Fruit fly (Drosophila melanogaster): ENCODE measurements around the gene Pgk.
A peak's percentile ranks its signal among the peaks of the same experiment; 100 is the strongest.

The Pgk gene

DNA sequence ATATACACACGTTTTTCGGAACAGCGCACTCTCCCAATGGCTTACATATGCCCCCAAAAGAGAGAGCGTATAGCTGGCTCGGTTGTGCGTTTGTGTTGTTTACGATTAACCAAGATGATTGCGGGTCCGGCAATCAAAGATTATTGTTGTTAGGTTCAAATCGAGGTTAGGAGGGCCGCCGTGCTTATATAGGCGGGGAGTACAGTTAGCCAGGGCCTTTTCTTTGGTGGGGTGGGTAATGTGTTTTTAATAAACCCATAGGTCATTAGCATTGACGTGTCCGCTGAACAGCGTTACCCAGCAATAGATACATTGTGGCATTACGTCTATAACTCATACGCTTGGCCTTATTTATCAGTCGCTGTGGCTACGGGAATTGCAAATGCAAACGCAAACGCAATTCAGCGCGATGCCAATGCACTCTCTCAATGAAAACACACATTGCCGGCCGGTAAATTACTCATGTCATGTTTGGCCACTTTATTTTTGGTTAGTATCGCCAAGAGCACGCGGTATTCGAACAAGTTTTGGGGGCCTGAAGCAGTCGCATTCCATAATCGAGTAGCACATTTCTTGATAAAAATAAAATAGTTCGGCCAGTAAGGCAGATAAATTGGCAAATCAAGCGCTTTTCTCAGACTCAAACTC, 1.0 kb upstream of the Pgk start:
- peak; percentile 78 for TF ChIP-seq EcR (GFP tag; optimal IDR thresholded peaks at IDR 0.05)
- no peak for TF ChIP-seq CG8301 (tag; optimal IDR thresholded peaks at IDR 0.05)

DNA sequence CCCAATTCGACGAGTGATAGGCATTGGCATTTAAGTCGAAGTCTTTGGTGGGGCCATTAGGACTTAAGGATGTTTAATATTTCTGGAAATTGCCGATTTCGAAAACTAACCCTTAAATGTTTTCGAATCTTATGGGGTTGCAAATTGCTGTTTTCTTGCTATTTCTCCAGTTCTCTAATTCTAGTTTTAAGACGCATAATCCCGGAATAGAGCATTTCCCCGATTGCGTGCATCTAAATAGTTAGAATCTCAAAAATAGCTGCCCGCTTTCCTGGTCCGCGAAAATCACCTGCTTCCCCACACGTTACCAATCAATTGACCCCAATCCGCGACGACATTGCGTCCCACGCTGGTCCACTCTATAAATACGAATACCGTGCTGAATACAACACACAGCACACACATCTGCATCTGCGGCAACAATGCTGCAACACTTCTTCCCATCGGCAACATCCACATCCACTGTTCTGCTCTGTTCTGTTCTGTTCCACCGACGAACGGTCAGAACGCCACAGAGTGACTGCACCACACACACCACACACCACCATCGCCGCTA, 886 bp downstream of the Pgk start, which contains the start of gene Bacc:
Gene Bacc, plus strand, starts transcription at position 542 of the 556 bp plus-strand sequence.
- TF ChIP-seq Ets98B (GFP tag; IDR thresholded peaks at IDR 0.05) (no peak), fd96Ca (GFP tag; IDR thresholded peaks at IDR 0.05) (no peak), CG8159 (tag; optimal IDR thresholded peaks at IDR 0.05) (peak; percentile 100), CG4496 (GFP tag; IDR thresholded peaks at IDR 0.05) (no peak), CG8301 (tag; optimal IDR thresholded peaks at IDR 0.05) (peak; percentile 99), CG32121 (GFP tag; IDR thresholded peaks at IDR 0.05) (no peak), Snoo (tag; optimal IDR thresholded peaks at IDR 0.05) (peak; percentile 97), Pif1A (GFP tag; optimal IDR thresholded peaks at IDR 0.05) (peak; percentile 99), CG14655 (GFP tag; optimal IDR thresholded peaks at IDR 0.05) (peak; percentile 99), CG17806 (tag; optimal IDR thresholded peaks at IDR 0.05) (peak; percentile 95), CG13204 (GFP tag; optimal IDR thresholded peaks at IDR 0.05) (peak; percentile 90), Pif1B (GFP tag; optimal IDR thresholded peaks at IDR 0.05) (peak; percentile 98), CG9948 (tag; optimal IDR thresholded peaks at IDR 0.05) (peak; percentile 98), CG12605 (GFP tag; IDR thresholded peaks at IDR 0.05) (no peak), CG34367 (tag; optimal IDR thresholded peaks at IDR 0.05) (peak; percentile 96), rn (GFP tag; IDR thresholded peaks at IDR 0.05) (no peak), D1 (tag; optimal IDR thresholded peaks at IDR 0.05) (peak; percentile 98), EcR (GFP tag; optimal IDR thresholded peaks at IDR 0.05) (no peak), CG10348 (GFP tag; IDR thresholded peaks at IDR 0.05) (no peak), CG15710 (tag; optimal IDR thresholded peaks at IDR 0.05) (peak; percentile 98), gl (tag; optimal IDR thresholded peaks at IDR 0.05) (peak; percentile 90)

DNA sequence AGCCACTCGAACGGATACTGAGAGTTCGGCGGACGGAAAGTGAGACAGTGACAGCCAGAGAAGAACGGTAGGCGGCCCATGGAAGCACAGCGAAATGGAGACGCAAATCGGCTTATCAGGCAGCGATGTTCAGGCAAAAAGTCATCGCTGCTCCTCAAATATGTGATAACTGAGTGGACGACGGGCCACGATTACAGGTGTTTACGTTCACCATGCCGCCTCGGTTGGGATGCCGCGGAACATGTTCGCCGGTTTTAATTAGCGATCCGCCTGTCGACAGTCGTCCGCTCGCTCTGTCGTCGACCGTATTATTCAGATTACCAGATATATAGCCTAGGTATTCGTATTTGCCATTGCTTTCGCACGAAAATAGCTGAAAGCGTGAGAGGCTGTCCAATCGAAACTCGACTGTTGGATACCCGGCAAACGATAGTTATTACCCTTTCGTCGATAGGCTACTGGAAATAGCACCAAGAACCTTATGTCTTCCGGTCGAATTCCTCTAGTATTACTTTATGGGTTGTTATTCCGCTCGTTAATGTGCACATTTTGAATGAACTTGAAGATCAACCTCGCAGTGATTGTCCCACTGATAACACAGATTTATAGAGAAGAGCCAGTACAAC, 1.7 kb downstream of the Pgk start:
- no peak for TF ChIP-seq D1 (tag; optimal IDR thresholded peaks at IDR 0.05)
- TF ChIP-seq CG13204 (GFP tag; optimal IDR thresholded peaks at IDR 0.05), result peak; percentile 87
- peak; percentile 52 for TF ChIP-seq EcR (GFP tag; optimal IDR thresholded peaks at IDR 0.05)

DNA sequence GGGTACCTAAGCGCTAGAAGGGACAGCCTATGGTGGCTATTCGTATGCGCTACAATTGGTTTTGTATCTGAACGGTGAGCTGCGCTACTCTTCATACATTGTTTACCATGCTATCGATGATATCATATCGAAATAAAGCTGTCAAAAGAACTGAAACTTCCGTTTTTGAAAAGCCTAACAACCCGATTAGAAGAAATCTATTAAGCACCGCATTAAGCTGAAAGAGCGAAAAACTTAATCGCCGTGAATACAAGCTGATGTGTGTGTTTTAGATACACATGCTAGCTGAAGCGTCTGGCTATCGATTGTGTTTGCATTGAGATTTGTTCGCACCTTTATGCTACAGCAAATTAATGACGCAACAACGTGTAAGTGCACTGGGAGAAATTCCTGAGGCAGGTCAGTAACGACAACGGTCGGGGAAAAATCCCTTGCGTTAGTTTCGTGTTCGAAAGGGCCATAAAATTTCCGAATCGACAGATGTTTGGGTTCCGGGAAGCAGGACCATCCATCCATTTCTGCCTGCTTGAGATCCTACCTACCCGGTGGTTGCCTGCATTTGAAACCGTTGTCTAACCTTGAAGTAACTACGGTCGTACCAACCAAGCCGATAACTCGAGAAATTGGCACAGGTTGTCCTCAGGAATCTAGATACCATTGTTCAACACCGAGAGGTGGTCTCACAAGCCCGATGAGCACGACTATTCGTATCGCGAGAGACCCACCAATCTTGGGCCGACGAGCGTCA, 2.4 kb downstream of the Pgk start:
- TF ChIP-seq CG34367 (tag; optimal IDR thresholded peaks at IDR 0.05) (peak; percentile 7), Snoo (tag; optimal IDR thresholded peaks at IDR 0.05) (peak; percentile 19), CG8159 (tag; optimal IDR thresholded peaks at IDR 0.05) (peak; percentile 41), CG17806 (tag; optimal IDR thresholded peaks at IDR 0.05) (peak; percentile 49), Pif1A (GFP tag; optimal IDR thresholded peaks at IDR 0.05) (peak; percentile 47), CG8301 (tag; optimal IDR thresholded peaks at IDR 0.05) (peak; percentile 86), CG14655 (GFP tag; optimal IDR thresholded peaks at IDR 0.05) (peak; percentile 88), CG15710 (tag; optimal IDR thresholded peaks at IDR 0.05) (peak; percentile 22), CG9948 (tag; optimal IDR thresholded peaks at IDR 0.05) (peak; percentile 67), CG12605 (GFP tag; IDR thresholded peaks at IDR 0.05) (no peak), CG10348 (GFP tag; IDR thresholded peaks at IDR 0.05) (no peak), gl (tag; optimal IDR thresholded peaks at IDR 0.05) (no peak), Pif1B (GFP tag; optimal IDR thresholded peaks at IDR 0.05) (peak; percentile 41), fd96Ca (GFP tag; IDR thresholded peaks at IDR 0.05) (no peak)

DNA sequence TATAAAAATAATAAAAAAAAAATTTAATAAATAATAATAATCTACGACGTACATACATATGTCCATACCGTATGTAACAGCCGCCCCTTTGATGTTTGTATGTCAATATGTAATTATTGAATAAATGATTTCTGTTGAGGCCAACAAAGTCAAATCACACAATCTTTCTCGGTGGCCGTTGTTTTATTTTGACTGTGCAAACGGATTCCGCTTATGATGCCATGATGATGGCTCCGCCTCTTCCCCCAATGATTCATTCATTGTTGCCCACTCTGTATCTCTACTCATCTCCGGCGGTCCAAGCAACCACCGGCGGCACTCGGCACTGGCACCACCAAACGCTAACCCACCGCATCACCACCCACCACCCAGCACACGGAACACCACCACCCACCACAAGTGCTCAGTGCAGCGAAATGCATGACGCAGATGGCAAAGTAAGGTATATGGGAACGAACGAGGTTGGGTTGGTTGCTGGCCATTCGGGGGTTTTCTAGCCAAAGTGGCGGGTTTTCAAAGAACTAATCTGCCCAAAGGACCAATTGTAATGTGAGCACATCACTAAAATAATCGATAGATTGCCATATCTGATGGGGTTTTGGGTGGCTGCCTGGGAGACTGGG, 3.6 kb downstream of the Pgk start:
- TF ChIP-seq Ets98B (GFP tag; IDR thresholded peaks at IDR 0.05) (no peak), EcR (GFP tag; optimal IDR thresholded peaks at IDR 0.05) (no peak), Pif1A (GFP tag; optimal IDR thresholded peaks at IDR 0.05) (no peak), Snoo (tag; optimal IDR thresholded peaks at IDR 0.05) (no peak), rn (GFP tag; IDR thresholded peaks at IDR 0.05) (no peak), CG8301 (tag; optimal IDR thresholded peaks at IDR 0.05) (no peak), CG10348 (GFP tag; IDR thresholded peaks at IDR 0.05) (no peak), CG13204 (GFP tag; optimal IDR thresholded peaks at IDR 0.05) (peak; percentile 57)
